Worm (Caenorhabditis elegans) whole organism, early embryonic: Measurements from ENCODE around the gene H14A12.5.

Source experiments
- B0310.2 ChIP-seq: sonication (generic microtip); optimal IDR thresholded peaks from 2 replicates; lab custom pipeline; 2016; ENCODE audit warnings: mild to moderate bottlenecking, missing genetic modification characterization, missing compliant biosample characterization
- F13C5.2 ChIP-seq: sonication (generic microtip); optimal IDR thresholded peaks from 2 replicates; lab custom pipeline; 2017; ENCODE audit warnings: mild to moderate bottlenecking, missing genetic modification characterization, inconsistent platforms, missing compliant biosample characterization
- aly-1 ChIP-seq: sonication (generic microtip); optimal IDR thresholded peaks from 2 replicates; lab custom pipeline; 2016; ENCODE audit warnings: missing genetic modification characterization, missing compliant biosample characterization
- ama-1 ChIP-seq: fragments of 150-350 bp; optimal IDR thresholded peaks from 2 replicates; lab custom pipeline; 2014
- ceh-13 ChIP-seq: fragments of 200-800 bp; sonication (Bioruptor generic); optimal IDR thresholded peaks from 2 replicates; lab custom pipeline; 2018; ENCODE audit warnings: mild to moderate bottlenecking, missing genetic modification characterization, missing compliant biosample characterization
- ceh-36 ChIP-seq: sonication (generic microtip); optimal IDR thresholded peaks from 2 replicates; lab custom pipeline; 2016; ENCODE audit warnings: missing genetic modification characterization, inconsistent platforms, missing compliant biosample characterization
- ets-7 ChIP-seq: sonication (generic microtip); optimal IDR thresholded peaks from 2 replicates; lab custom pipeline; 2016; ENCODE audit warnings: missing genotype, missing genetic modification characterization, missing compliant biosample characterization
- flt-1 ChIP-seq: fragments of 200-800 bp; sonication (Bioruptor generic); IDR thresholded peaks from 2 replicates; pipeline ENCODE4 v1.3.6; 2022; ENCODE audit warnings: missing genetic modification characterization, missing compliant biosample characterization
- hmbx-1 ChIP-seq: sonication (generic microtip); optimal IDR thresholded peaks from 2 replicates; lab custom pipeline; 2016; ENCODE audit warnings: mild to moderate bottlenecking, missing genetic modification characterization, missing compliant biosample characterization
- hmg-4 ChIP-seq: fragments of 200-800 bp; sonication (Bioruptor generic); optimal IDR thresholded peaks from 2 replicates; lab custom pipeline; 2018; ENCODE audit warnings: mild to moderate bottlenecking, missing genetic modification characterization, missing compliant biosample characterization
- hnd-1 ChIP-seq: sonication (generic microtip); optimal IDR thresholded peaks from 2 replicates; lab custom pipeline; 2016; ENCODE audit warnings: missing genetic modification characterization, missing compliant biosample characterization
- pes-1 ChIP-seq: fragments of 200-800 bp; sonication (Bioruptor generic); IDR thresholded peaks from 2 replicates; pipeline ENCODE4 v1.3.6; 2022; ENCODE audit warnings: missing genetic modification reagents, missing genetic modification characterization, missing compliant biosample characterization
- scrt-1 ChIP-seq: fragments of 200-800 bp; sonication (Bioruptor generic); IDR thresholded peaks from 2 replicates; pipeline ENCODE4 v1.3.6; 2022; ENCODE audit warnings: missing genetic modification characterization, missing compliant biosample characterization
- sea-1 ChIP-seq: fragments of 200-800 bp; sonication (Bioruptor generic); conservative IDR thresholded peaks from 2 replicates; pipeline ENCODE4 v1.3.6; 2022; ENCODE audit warnings: missing genetic modification characterization, missing compliant biosample characterization
- tbx-11 ChIP-seq: fragments of 200-800 bp; sonication (Bioruptor generic); IDR thresholded peaks from 2 replicates; pipeline ENCODE4 v1.3.6; 2022; ENCODE audit warnings: missing genetic modification characterization, missing compliant biosample characterization
- tbx-37 ChIP-seq: fragments of 200-800 bp; sonication (Bioruptor generic); conservative IDR thresholded peaks from 2 replicates; pipeline ENCODE4 v1.3.6; 2022; ENCODE audit warnings: missing genetic modification reagents, missing genetic modification characterization, missing compliant biosample characterization
- tra-4 ChIP-seq: sonication (generic microtip); optimal IDR thresholded peaks from 2 replicates; lab custom pipeline; 2017; ENCODE audit warnings: missing genetic modification characterization, missing compliant biosample characterization

The H14A12.5 gene

DNA sequence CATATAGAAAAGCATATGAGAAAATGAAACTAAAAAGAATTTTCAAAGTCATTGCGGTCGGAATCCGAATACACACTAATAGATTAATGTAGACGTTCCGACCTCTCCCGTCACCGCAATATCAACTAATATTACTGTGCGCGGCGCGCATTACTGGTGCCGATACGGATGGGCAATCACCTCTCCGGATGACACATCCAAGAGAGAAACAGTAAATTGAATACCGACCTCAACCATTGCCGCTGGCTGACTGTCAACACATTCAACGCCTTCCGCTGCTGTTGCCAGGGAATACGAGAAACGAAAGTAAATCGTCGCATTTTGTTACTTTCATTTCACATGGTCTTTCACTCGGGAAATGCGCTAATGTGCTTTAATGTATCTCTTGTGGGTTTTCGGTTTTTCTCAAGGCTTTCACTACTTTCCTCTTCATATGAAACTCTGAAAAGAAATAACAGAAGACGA lies 26.0 kb upstream of the H14A12.5 start:
- TF ChIP-seq hmg-4 (no peak), ceh-36 (no peak), ets-7 (tag; lab: Kevin White, UChicago) (no peak), flt-1 (no peak), sea-1 (GFP tag; lab: Robert Waterston, UW) (no peak), aly-1 (no peak), tbx-37 (GFP tag; lab: Robert Waterston, UW) (no peak), ama-1 (no peak)

ce11 chrIII:7491931-7492330 lies 23.1 kb upstream of the H14A12.5 start:
- TF ChIP-seq tbx-11 (GFP tag; lab: Robert Waterston, UW) (no peak), hnd-1 (tag; lab: Kevin White, UChicago) (no peak), aly-1 (no peak), ceh-36 (no peak), pes-1 (GFP tag; lab: Robert Waterston, UW) (no peak), ets-7 (tag; lab: Kevin White, UChicago) (no peak), hmbx-1 (no peak), ceh-13 (GFP tag; lab: Kevin White, UChicago) (no peak)

DNA sequence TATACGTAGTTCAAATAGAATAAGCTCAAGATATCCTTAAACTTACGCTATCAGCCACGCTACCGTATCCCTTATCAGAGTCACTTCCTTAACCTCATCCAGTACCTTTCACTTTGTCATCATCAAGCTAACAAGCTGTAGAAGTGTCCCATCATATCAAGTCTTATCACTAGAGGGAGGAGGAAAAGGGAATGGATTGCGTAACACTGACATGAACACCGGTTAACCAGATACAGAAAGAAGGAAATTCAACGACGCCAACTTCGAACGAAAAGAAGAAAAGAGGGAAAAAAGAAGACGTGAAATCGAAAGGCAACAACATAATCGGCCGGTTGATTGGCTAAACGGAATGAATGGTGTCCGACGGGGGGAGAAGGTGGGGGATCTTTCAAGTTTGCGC lies 21.2 kb upstream of the H14A12.5 start:
- TF ChIP-seq B0310.2 (tag; lab: Kevin White, UChicago) (no peak), hmg-4 (no peak), hmbx-1 (no peak), scrt-1 (GFP tag; lab: Robert Waterston, UW) (no peak), tbx-37 (GFP tag; lab: Robert Waterston, UW) (no peak), tbx-11 (GFP tag; lab: Robert Waterston, UW) (no peak), hnd-1 (tag; lab: Kevin White, UChicago) (no peak), sea-1 (GFP tag; lab: Robert Waterston, UW) (no peak), ceh-36 (no peak)

DNA sequence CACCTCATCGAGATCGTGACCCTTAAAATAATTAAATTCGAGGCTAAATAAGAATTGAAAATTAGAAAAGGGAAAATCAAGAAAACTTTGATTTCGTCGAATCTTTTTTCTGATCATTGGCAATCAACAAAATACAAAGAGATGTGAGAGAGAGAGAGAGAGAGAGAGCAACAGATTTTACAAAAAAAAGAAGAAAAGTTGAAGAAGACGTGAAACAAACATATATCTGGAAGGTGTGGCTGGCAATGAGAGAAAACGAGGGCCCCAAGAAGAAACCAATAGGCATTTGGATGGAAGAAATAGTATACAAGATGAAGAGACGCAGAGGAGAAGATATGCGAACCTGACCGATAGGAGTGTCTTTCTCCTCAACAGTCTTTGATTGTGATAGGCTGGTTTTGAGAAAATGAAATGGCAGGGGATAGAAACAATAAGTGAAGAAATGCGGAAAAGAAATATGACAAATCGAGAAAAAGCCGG lies 20.2 kb upstream of the H14A12.5 start, which contains the start of gene mup-4:
Gene mup-4 (minus strand): TSS at position 51 of the 480 bp plus-strand sequence.
- TF ChIP-seq ceh-36 (no peak), B0310.2 (tag; lab: Kevin White, UChicago) (no peak), sea-1 (GFP tag; lab: Robert Waterston, UW) (no peak), scrt-1 (GFP tag; lab: Robert Waterston, UW) (no peak)

ce11 chrIII:7488303-7488702 lies 19.4 kb upstream of the H14A12.5 start:
- TF ChIP-seq B0310.2 (tag; lab: Kevin White, UChicago) (no peak), pes-1 (GFP tag; lab: Robert Waterston, UW) (no peak), hnd-1 (tag; lab: Kevin White, UChicago) (no peak), hmbx-1 (no peak), sea-1 (GFP tag; lab: Robert Waterston, UW) (no peak), flt-1 (no peak), tbx-11 (GFP tag; lab: Robert Waterston, UW) (no peak), tbx-37 (GFP tag; lab: Robert Waterston, UW) (no peak), ceh-13 (GFP tag; lab: Kevin White, UChicago) (no peak), aly-1 (no peak), tra-4 (tag; lab: Kevin White, UChicago) (no peak), ceh-36 (no peak), F13C5.2 (tag; lab: Kevin White, UChicago) (no peak), ama-1 (no peak), scrt-1 (GFP tag; lab: Robert Waterston, UW) (no peak), ets-7 (tag; lab: Kevin White, UChicago) (no peak), hmg-4 (no peak)

- TF ChIP-seq tra-4 (tag; lab: Kevin White, UChicago) (no peak), hmbx-1 (no peak), F13C5.2 (tag; lab: Kevin White, UChicago) (no peak), scrt-1 (GFP tag; lab: Robert Waterston, UW) (no peak), ama-1 (no peak), tbx-37 (GFP tag; lab: Robert Waterston, UW) (no peak), aly-1 (no peak), hnd-1 (tag; lab: Kevin White, UChicago) (no peak), tbx-11 (GFP tag; lab: Robert Waterston, UW) (no peak), ceh-13 (GFP tag; lab: Kevin White, UChicago) (no peak), pes-1 (GFP tag; lab: Robert Waterston, UW) (no peak)
Measured at ce11 chrIII:7484765-7485164, 15.9 kb upstream of the H14A12.5 start.

- TF ChIP-seq hmg-4 (no peak), tbx-11 (GFP tag; lab: Robert Waterston, UW) (no peak), aly-1 (no peak), ama-1 (no peak), hnd-1 (tag; lab: Kevin White, UChicago) (no peak), flt-1 (no peak), tbx-37 (GFP tag; lab: Robert Waterston, UW) (no peak), ceh-36 (no peak), ets-7 (tag; lab: Kevin White, UChicago) (no peak), tra-4 (tag; lab: Kevin White, UChicago) (no peak), pes-1 (GFP tag; lab: Robert Waterston, UW) (no peak), F13C5.2 (tag; lab: Kevin White, UChicago) (no peak), scrt-1 (GFP tag; lab: Robert Waterston, UW) (no peak), ceh-13 (GFP tag; lab: Kevin White, UChicago) (no peak), sea-1 (GFP tag; lab: Robert Waterston, UW) (no peak)
Measured at ce11 chrIII:7478932-7479331, 10.1 kb upstream of the H14A12.5 start.

DNA sequence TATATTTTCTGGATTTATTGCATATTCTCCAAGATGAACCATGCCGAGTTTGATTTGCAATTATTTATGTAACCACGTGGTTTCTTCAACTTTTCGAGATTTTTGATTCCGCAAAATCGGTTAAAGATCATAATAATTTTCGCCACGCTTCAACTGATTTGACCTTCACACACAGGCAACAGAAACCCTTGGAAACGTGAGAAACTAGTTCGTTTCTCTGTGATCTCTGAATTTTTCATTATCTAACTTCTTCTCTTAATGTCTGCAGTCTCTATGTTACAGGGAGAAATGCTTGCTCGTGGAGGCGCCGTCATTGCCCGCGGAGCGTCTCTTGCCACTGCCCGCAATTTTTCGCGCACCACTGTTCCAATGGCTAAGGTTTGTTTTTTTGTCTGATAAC lies 3.5 kb downstream of the H14A12.5 start, which contains the start of gene fum-1:
Gene fum-1 (plus strand): TSS at position 259 of the 400 bp plus-strand sequence.
- TF ChIP-seq hmg-4 (no peak), sea-1 (GFP tag; lab: Robert Waterston, UW) (no peak), ceh-13 (GFP tag; lab: Kevin White, UChicago) (no peak), scrt-1 (GFP tag; lab: Robert Waterston, UW) (no peak), tbx-37 (GFP tag; lab: Robert Waterston, UW) (no peak), pes-1 (GFP tag; lab: Robert Waterston, UW) (no peak), flt-1 (no peak), hmbx-1 (no peak), ets-7 (tag; lab: Kevin White, UChicago) (no peak)
